Fruit fly (Drosophila melanogaster) whole organism, pupa: Measurements from ENCODE around the gene CG46308.

ENCODE experiments used
- CG10348 ChIP-seq: fragments of 200-800 bp; sonication (Bioruptor generic); IDR thresholded peaks from 2 replicates; pipeline ENCODE4 v1.3.6; 2022; ENCODE audit warnings: missing biosample characterization, missing genetic modification characterization
- CG12605 ChIP-seq: fragments of 200-800 bp; sonication (Bioruptor generic); IDR thresholded peaks from 2 replicates; pipeline ENCODE4 v1.3.6; 2022; ENCODE audit warnings: missing biosample characterization, missing genetic modification characterization
- CG13204 ChIP-seq: fragments of 200-800 bp; sonication (Bioruptor generic); optimal IDR thresholded peaks from 2 replicates; lab custom pipeline; 2018; ENCODE audit warnings: missing biosample characterization, mild to moderate bottlenecking, missing genetic modification characterization, moderate library complexity
- CG14655 ChIP-seq: fragments of 200-800 bp; sonication (Bioruptor generic); optimal IDR thresholded peaks from 3 replicates; lab custom pipeline; 2017; ENCODE audit warnings: mild to moderate bottlenecking, missing biosample characterization, missing genetic modification reagents, missing genetic modification characterization
- CG15710 ChIP-seq: fragments of 200-800 bp; sonication (Bioruptor generic); optimal IDR thresholded peaks from 2 replicates; lab custom pipeline; 2018; ENCODE audit warnings: missing biosample characterization, mild to moderate bottlenecking, missing genetic modification characterization, moderate library complexity
- CG17806 ChIP-seq: fragments of 200-800 bp; sonication (Bioruptor generic); optimal IDR thresholded peaks from 2 replicates; lab custom pipeline; 2018; ENCODE audit warnings: missing biosample characterization, mild to moderate bottlenecking, missing genetic modification characterization, moderate library complexity
- CG32121 ChIP-seq: fragments of 200-800 bp; sonication (Bioruptor generic); IDR thresholded peaks from 2 replicates; pipeline ENCODE4 v1.3.6; 2022; ENCODE audit warnings: missing biosample characterization, missing genetic modification characterization
- CG34367 ChIP-seq: fragments of 200-800 bp; sonication (Bioruptor generic); optimal IDR thresholded peaks from 2 replicates; lab custom pipeline; 2018; ENCODE audit warnings: missing biosample characterization, mild to moderate bottlenecking, missing genetic modification characterization
- CG4496 ChIP-seq: fragments of 200-800 bp; sonication (Bioruptor generic); IDR thresholded peaks from 3 replicates; pipeline ENCODE4 v1.3.6; 2022; ENCODE audit warnings: missing biosample characterization, missing genetic modification characterization
- CG8159 ChIP-seq: fragments of 200-800 bp; sonication (Bioruptor generic); optimal IDR thresholded peaks from 3 replicates; lab custom pipeline; 2018; ENCODE audit warnings: missing biosample characterization, mild to moderate bottlenecking, missing genetic modification characterization, moderate library complexity
- CG8301 ChIP-seq: fragments of 200-800 bp; sonication (Bioruptor generic); optimal IDR thresholded peaks from 2 replicates; lab custom pipeline; 2018; ENCODE audit warnings: missing biosample characterization, mild to moderate bottlenecking, missing genetic modification characterization
- CG9948 ChIP-seq: fragments of 200-800 bp; sonication (Bioruptor generic); optimal IDR thresholded peaks from 2 replicates; lab custom pipeline; 2018; ENCODE audit warnings: missing biosample characterization, mild to moderate bottlenecking, missing genetic modification characterization, moderate library complexity
- D1 ChIP-seq: fragments of 200-800 bp; sonication (Bioruptor generic); optimal IDR thresholded peaks from 2 replicates; lab custom pipeline; 2018; ENCODE audit warnings: missing biosample characterization, mild to moderate bottlenecking, missing genetic modification characterization, moderate library complexity
- EcR ChIP-seq: fragments of 200-800 bp; sonication (Bioruptor generic); optimal IDR thresholded peaks from 3 replicates; lab custom pipeline; 2019; ENCODE audit warnings: missing biosample characterization, missing genetic modification characterization, mild to moderate bottlenecking, moderate library complexity, missing genetic modification reagents
- Ets98B ChIP-seq: fragments of 200-800 bp; sonication (Bioruptor generic); IDR thresholded peaks from 2 replicates; pipeline ENCODE4 v1.3.6; 2022; ENCODE audit warnings: missing biosample characterization, missing genetic modification characterization
- Pif1A ChIP-seq: fragments of 200-800 bp; sonication (Bioruptor generic); optimal IDR thresholded peaks from 3 replicates; lab custom pipeline; 2016; ENCODE audit warnings: missing biosample characterization, missing genetic modification characterization
- Pif1B ChIP-seq: fragments of 200-800 bp; sonication (Bioruptor generic); optimal IDR thresholded peaks from 3 replicates; lab custom pipeline; 2016; ENCODE audit warnings: missing biosample characterization, missing genetic modification characterization
- Snoo ChIP-seq: fragments of 200-800 bp; sonication (Bioruptor generic); optimal IDR thresholded peaks from 3 replicates; lab custom pipeline; 2017; ENCODE audit warnings: missing biosample characterization, mild to moderate bottlenecking, missing genetic modification characterization, inconsistent platforms
- fd96Ca ChIP-seq: fragments of 200-800 bp; sonication (Bioruptor generic); IDR thresholded peaks from 3 replicates; pipeline ENCODE4 v1.3.6; 2022; ENCODE audit warnings: missing biosample characterization, missing genetic modification characterization
- gl ChIP-seq: fragments of 200-800 bp; sonication (Bioruptor generic); optimal IDR thresholded peaks from 2 replicates; lab custom pipeline; 2018; ENCODE audit warnings: missing biosample characterization, mild to moderate bottlenecking, missing genetic modification characterization
- rn ChIP-seq: fragments of 200-800 bp; sonication (Bioruptor generic); IDR thresholded peaks from 2 replicates; pipeline ENCODE4 v1.3.6; 2022; ENCODE audit warnings: missing biosample characterization, missing genetic modification characterization

CG46308 gene

dm6 chr2L:13482258-13482657, 20.7 kb downstream of the CG46308 start:
- TF ChIP-seq Pif1B (no peak), CG17806 (tag; lab: Kevin White, UChicago) (no peak), CG9948 (tag; lab: Kevin White, UChicago) (no peak), EcR (GFP tag; lab: Kevin White, UChicago) (no peak), Ets98B (no peak), CG8159 (tag; lab: Kevin White, UChicago) (peak; percentile 40), CG14655 (peak; percentile 21), Snoo (tag; lab: Kevin White, UChicago) (no peak), gl (tag; lab: Kevin White, UChicago) (no peak), CG32121 (GFP tag; lab: Robert Waterston, UW) (no peak), CG15710 (peak; percentile 73), CG8301 (tag; lab: Kevin White, UChicago) (no peak), Pif1A (GFP tag; lab: Kevin White, UChicago) (peak; percentile 62), CG34367 (tag; lab: Kevin White, UChicago) (peak; percentile 30), CG4496 (GFP tag; lab: Robert Waterston, UW) (no peak), rn (no peak), CG10348 (GFP tag; lab: Robert Waterston, UW) (no peak), D1 (no peak), CG12605 (no peak), fd96Ca (GFP tag; lab: Robert Waterston, UW) (no peak), CG13204 (peak; percentile 5)

dm6 chr2L:13497915-13498314, 36.3 kb downstream of the CG46308 start:
- no peak for TF ChIP-seq CG17806 (tag; lab: Kevin White, UChicago)
- TF ChIP-seq Snoo (tag; lab: Kevin White, UChicago), result no peak
- TF ChIP-seq Pif1A (GFP tag; lab: Kevin White, UChicago), result no peak
- no peak for TF ChIP-seq CG9948 (tag; lab: Kevin White, UChicago)
- TF ChIP-seq Ets98B, result no peak
- no peak for TF ChIP-seq CG14655
- TF ChIP-seq D1, result no peak
- TF ChIP-seq CG4496 (GFP tag; lab: Robert Waterston, UW), result no peak
- no peak for TF ChIP-seq CG12605
- no peak for TF ChIP-seq rn
- TF ChIP-seq CG8301 (tag; lab: Kevin White, UChicago), result no peak
- TF ChIP-seq CG32121 (GFP tag; lab: Robert Waterston, UW), result no peak
- no peak for TF ChIP-seq CG8159 (tag; lab: Kevin White, UChicago)
- TF ChIP-seq gl (tag; lab: Kevin White, UChicago), result no peak
- TF ChIP-seq CG34367 (tag; lab: Kevin White, UChicago), result no peak
- no peak for TF ChIP-seq CG10348 (GFP tag; lab: Robert Waterston, UW)
- no peak for TF ChIP-seq fd96Ca (GFP tag; lab: Robert Waterston, UW)
- TF ChIP-seq EcR (GFP tag; lab: Kevin White, UChicago), result no peak
- no peak for TF ChIP-seq CG15710
- no peak for TF ChIP-seq Pif1B

dm6 chr2L:13500416-13500815, 38.8 kb downstream of the CG46308 start:
- TF ChIP-seq CG10348 (GFP tag; lab: Robert Waterston, UW) (no peak), Pif1B (no peak), D1 (peak; percentile 69)

- no peak for TF ChIP-seq Ets98B
- no peak for TF ChIP-seq Pif1A (GFP tag; lab: Kevin White, UChicago)
- no peak for TF ChIP-seq CG14655
- no peak for TF ChIP-seq gl (tag; lab: Kevin White, UChicago)
- TF ChIP-seq EcR (GFP tag; lab: Kevin White, UChicago), result no peak
- TF ChIP-seq fd96Ca (GFP tag; lab: Robert Waterston, UW), result no peak; the same call in 2 of the 3 replicates
- no peak for TF ChIP-seq CG34367 (tag; lab: Kevin White, UChicago)
- no peak for TF ChIP-seq CG17806 (tag; lab: Kevin White, UChicago)
- TF ChIP-seq CG4496 (GFP tag; lab: Robert Waterston, UW), result no peak
- no peak for TF ChIP-seq CG10348 (GFP tag; lab: Robert Waterston, UW)
- TF ChIP-seq CG8301 (tag; lab: Kevin White, UChicago), result no peak
- TF ChIP-seq CG13204, result no peak
- TF ChIP-seq D1, result no peak
- no peak for TF ChIP-seq CG12605
- TF ChIP-seq CG9948 (tag; lab: Kevin White, UChicago), result no peak
- TF ChIP-seq rn, result no peak
- TF ChIP-seq CG15710, result no peak
- TF ChIP-seq CG8159 (tag; lab: Kevin White, UChicago), result no peak
- TF ChIP-seq Snoo (tag; lab: Kevin White, UChicago), result no peak
- no peak for TF ChIP-seq Pif1B
Measured at dm6 chr2L:13509533-13510240, 48.1 kb downstream of the CG46308 start.

- TF ChIP-seq CG8159 (tag; lab: Kevin White, UChicago) (no peak), CG4496 (GFP tag; lab: Robert Waterston, UW) (0 out of 3 replicates have a peak, but pooled peaks have one; percentile 23)
Measured at dm6 chr2L:13510870-13511867, 49.6 kb downstream of the CG46308 start.
